Fruit fly (Drosophila melanogaster): ENCODE results near the gene CG9626.

dm6 chr3R:8317215-8317614 lies 16.4 kb upstream of the CG9626 start, which contains the start of gene Ctr1B:
- TF ChIP-seq pad (GFP tag; optimal IDR thresholded peaks at IDR 0.05) (no peak), tj (GFP tag; optimal IDR thresholded peaks at IDR 0.05) (no peak), CG7101 (tag; optimal IDR thresholded peaks at IDR 0.05) (no peak), CG14711 (tag; optimal IDR thresholded peaks at IDR 0.05) (no peak), Crg-1 (GFP tag; optimal IDR thresholded peaks at IDR 0.05) (no peak), toe (GFP tag; optimal IDR thresholded peaks at IDR 0.05) (no peak), kay (GFP tag; ENCODE audit: borderline replicate concordance) (no peak), Mnt (GFP tag; optimal IDR thresholded peaks at IDR 0.05) (no peak), CG12768 (GFP tag; optimal IDR thresholded peaks at IDR 0.05) (no peak)

Measured in whole organism, adult.